Fruit fly (Drosophila melanogaster): ENCODE results near the gene CG12071.
A peak's percentile ranks its signal among the peaks of the same experiment; 100 is the strongest.

Gene CG12071

dm6 chr3R:30874679-30875078, 6.1 kb downstream of the CG12071 start (continued):
- TF ChIP-seq run (tag; optimal IDR thresholded peaks at IDR 0.05) (no peak), mld (GFP tag; IDR thresholded peaks at IDR 0.05; ENCODE audit: partially characterized antibody) (no peak), CG14710 (tag; optimal IDR thresholded peaks at IDR 0.05) (no peak), Atf6 (GFP tag; IDR thresholded peaks at IDR 0.05) (no peak), Med (GFP tag) (peak; percentile 72), pros (GFP tag; optimal IDR thresholded peaks at IDR 0.05) (no peak), jing (GFP tag; optimal IDR thresholded peaks at IDR 0.05) (no peak), CG1603 (tag; optimal IDR thresholded peaks at IDR 0.05) (peak; percentile 44), Adf1 (GFP tag; IDR thresholded peaks at IDR 0.05) (peak; percentile 87), CG7839 (tag; optimal IDR thresholded peaks at IDR 0.05) (peak; percentile 38), Pdp1 (GFP tag; optimal IDR thresholded peaks at IDR 0.05) (no peak), CG4854 (GFP tag; optimal IDR thresholded peaks at IDR 0.05) (no peak), Rfx (GFP tag; IDR thresholded peaks at IDR 0.05) (0 out of 2 replicates have a peak, but pooled peaks have one; percentile 12), CG11504 (tag; optimal IDR thresholded peaks at IDR 0.05) (peak; percentile 40), CG10979 (tag; optimal IDR thresholded peaks at IDR 0.05) (peak; percentile 28), CG1024 (GFP tag; IDR thresholded peaks at IDR 0.05) (peak; percentile 21; the same call in 1 of the 2 replicates), Blimp-1 (GFP tag; optimal IDR thresholded peaks at IDR 0.05) (peak; percentile 43), maf-S (GFP tag; optimal IDR thresholded peaks at IDR 0.05) (no peak), CG12299 (tag; optimal IDR thresholded peaks at IDR 0.05) (no peak), zen2 (GFP tag; IDR thresholded peaks at IDR 0.05; ENCODE audit: partially characterized antibody) (no peak), CG14441 (GFP tag; IDR thresholded peaks at IDR 0.05) (0 out of 2 replicates have a peak, but pooled peaks have one; percentile 6), Lpt (GFP tag; optimal IDR thresholded peaks at IDR 0.05) (no peak), CG34224 (GFP tag; IDR thresholded peaks at IDR 0.05; ENCODE audit: partially characterized antibody) (no peak), hkb (optimal IDR thresholded peaks at IDR 0.05) (no peak), hkb (GFP tag; IDR thresholded peaks at IDR 0.05) (no peak), row (GFP tag; IDR thresholded peaks at IDR 0.05) (peak; percentile 32; the same call in 2 of the 3 replicates), HLH4C (GFP tag; IDR thresholded peaks at IDR 0.05; ENCODE audit: partially characterized antibody) (no peak), CG4282 (GFP tag; optimal IDR thresholded peaks at IDR 0.05) (no peak)

dm6 chr3R:30872301-30873044, 8.4 kb downstream of the CG12071 start, which contains the start of gene CG15545:
TSS of gene CG15545 (minus strand) at chr3R:30872351.
- TF ChIP-seq Mrtf (GFP tag; IDR thresholded peaks at IDR 0.05): 0 out of 3 replicates have a peak, but pooled peaks have one; percentile 9
- TF ChIP-seq CG9609 (GFP tag; optimal IDR thresholded peaks at IDR 0.05): no peak
- TF ChIP-seq nau (GFP tag; optimal IDR thresholded peaks at IDR 0.05): no peak
- peak; percentile 21 for TF ChIP-seq Blimp-1 (GFP tag; optimal IDR thresholded peaks at IDR 0.05)
- TF ChIP-seq sens (GFP tag): peak; percentile 60
- TF ChIP-seq ab (GFP tag; optimal IDR thresholded peaks at IDR 0.05): no peak
- TF ChIP-seq Stat92E (GFP tag; optimal IDR thresholded peaks at IDR 0.05): no peak

- TF ChIP-seq btn (GFP tag; optimal IDR thresholded peaks at IDR 0.05) (no peak), CG12391 (tag; optimal IDR thresholded peaks at IDR 0.05) (no peak), CG13424 (tag; optimal IDR thresholded peaks at IDR 0.05) (no peak), mirr (GFP tag; optimal IDR thresholded peaks at IDR 0.05) (no peak), salm (tag; optimal IDR thresholded peaks at IDR 0.05) (no peak), Rfx (GFP tag; IDR thresholded peaks at IDR 0.05) (peak; percentile 53), ac (GFP tag; optimal IDR thresholded peaks at IDR 0.05) (no peak), zfh1 (GFP tag; IDR thresholded peaks at IDR 0.05) (0 out of 3 replicates have a peak, but pooled peaks have one; percentile 6), dati (GFP tag; IDR thresholded peaks at IDR 0.05) (no peak), corto (GFP tag; optimal IDR thresholded peaks at IDR 0.05) (no peak), CG4404 (GFP tag; IDR thresholded peaks at IDR 0.05) (no peak), CG2712 (tag; optimal IDR thresholded peaks at IDR 0.05) (no peak), CG14014 (GFP tag; IDR thresholded peaks at IDR 0.05) (no peak), shn (GFP tag; optimal IDR thresholded peaks at IDR 0.05) (no peak), CG14050 (GFP tag; IDR thresholded peaks at IDR 0.05) (no peak)
Observed at dm6 chr3R:30870317-30870878, 10.4 kb downstream of the CG12071 start.
